Worm (Caenorhabditis elegans): ENCODE measurements around the gene smrc-1.

The smrc-1 gene

ce11 chrIII:6344737-6345136, 46.0 kb upstream of the smrc-1 start (continued):
- TF ChIP-seq daf-16 (GFP tag; optimal IDR thresholded peaks at IDR 0.05) (peak in 1 of 2 experiments; percentile 66), daf-16 (tag; optimal IDR thresholded peaks at IDR 0.05) (peak; percentile 64), rbr-2 (tag; optimal IDR thresholded peaks at IDR 0.05) (peak; percentile 63), daf-19 (GFP tag; conservative IDR thresholded peaks at IDR 0.05) (no peak), egl-27 (tag; optimal IDR thresholded peaks at IDR 0.05) (no peak), mdt-29 (GFP tag; IDR thresholded peaks at IDR 0.05) (peak; percentile 58; the same call in 1 of the 2 replicates), nhr-11 (tag; optimal IDR thresholded peaks at IDR 0.05) (peak; percentile 78), fos-1 (tag; optimal IDR thresholded peaks at IDR 0.05) (no peak), ces-1 (GFP tag; optimal IDR thresholded peaks at IDR 0.05) (no peak), ztf-7 (tag; optimal IDR thresholded peaks at IDR 0.05) (peak; percentile 37), zfp-3 (GFP tag; conservative IDR thresholded peaks at IDR 0.05) (no peak), ceh-20 (GFP tag; IDR thresholded peaks at IDR 0.05) (0 out of 2 replicates have a peak, but pooled peaks have one; percentile 33), madf-9 (GFP tag; conservative IDR thresholded peaks at IDR 0.05) (peak; percentile 58; the same call in 1 of the 2 replicates), mep-1 (tag; optimal IDR thresholded peaks at IDR 0.05) (peak; percentile 87), vab-7 (GFP tag; IDR thresholded peaks at IDR 0.05) (no peak), ZK337.2 (GFP tag; IDR thresholded peaks at IDR 0.05) (no peak), F37D6.2 (tag; optimal IDR thresholded peaks at IDR 0.05) (peak; percentile 38)

- TF ChIP-seq lin-39 (tag; optimal IDR thresholded peaks at IDR 0.05) (no peak), aha-1 (tag) (peak; percentile 2), pha-4 (GFP tag; IDR thresholded peaks at IDR 0.05) (no peak), pha-4 (tag; optimal IDR thresholded peaks at IDR 0.05) (peak; percentile 8), daf-16 (GFP tag; optimal IDR thresholded peaks at IDR 0.05) (no peak), daf-16 (tag; optimal IDR thresholded peaks at IDR 0.05) (peak; percentile 87)
Measured at ce11 chrIII:6345968-6346498, 44.7 kb upstream of the smrc-1 start, which contains the start of the genes trmt-10C.2 and C56G2.22. TSS of gene trmt-10C.2 (plus strand) at chrIII:6346281. TSS of gene C56G2.22 (plus strand) at chrIII:6346448.

DNA sequence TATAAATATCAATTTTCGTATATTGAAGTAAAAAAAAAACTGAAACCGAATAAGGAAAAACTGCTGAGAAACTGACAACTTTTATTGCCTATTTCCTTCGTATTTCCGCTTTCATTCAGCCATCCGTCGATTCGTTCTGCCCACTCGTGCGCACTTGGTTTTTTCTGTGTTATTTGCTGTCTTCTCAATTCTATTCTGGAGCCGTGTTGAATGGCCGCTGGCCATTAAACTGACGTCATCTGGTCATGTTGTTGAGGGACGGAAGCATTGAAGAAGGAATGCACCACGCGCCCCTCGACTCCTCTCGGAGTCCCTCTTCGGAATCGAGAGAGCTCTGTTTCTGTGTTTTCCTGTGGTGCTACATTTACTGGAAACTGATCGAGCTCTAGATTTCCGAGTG, 42.2 kb upstream of the smrc-1 start:
- TF ChIP-seq dmd-6 (GFP tag; IDR thresholded peaks at IDR 0.05) (peak; percentile 36), php-3 (GFP tag; IDR thresholded peaks at IDR 0.05) (no peak), F37D6.2 (tag; optimal IDR thresholded peaks at IDR 0.05) (peak; percentile 38), mep-1 (tag; optimal IDR thresholded peaks at IDR 0.05) (peak; percentile 16), egl-43 (GFP tag; IDR thresholded peaks at IDR 0.05) (peak; percentile 67; the same call in 1 of the 2 replicates), hmg-1.1 (GFP tag; IDR thresholded peaks at IDR 0.05) (0 out of 2 replicates have a peak, but pooled peaks have one; percentile 16), ctbp-1 (GFP tag; IDR thresholded peaks at IDR 0.05) (peak; percentile 73), lsy-2 (tag; optimal IDR thresholded peaks at IDR 0.05) (peak in 1 of 2 experiments; percentile 66), rbr-2 (tag; optimal IDR thresholded peaks at IDR 0.05) (peak; percentile 37), hlh-30 (tag; optimal IDR thresholded peaks at IDR 0.05; ENCODE audit: insufficient read depth) (peak; percentile 77), duxl-1 (tag; optimal IDR thresholded peaks at IDR 0.05; ENCODE audit: poor library complexity) (no peak), hif-1 (tag; optimal IDR thresholded peaks at IDR 0.05) (peak in 1 of 2 experiments; percentile 19), ceh-62 (tag; optimal IDR thresholded peaks at IDR 0.05) (no peak), spr-3 (GFP tag; optimal IDR thresholded peaks at IDR 0.05) (no peak), mdl-1 (tag; optimal IDR thresholded peaks at IDR 0.05) (peak in 1 of 2 experiments; percentile 73), F26F4.8 (GFP tag; conservative IDR thresholded peaks at IDR 0.05) (no peak), aha-1 (tag) (peak; percentile 88), saeg-2 (GFP tag; IDR thresholded peaks at IDR 0.05) (no peak), nhr-111 (GFP tag; optimal IDR thresholded peaks at IDR 0.05) (no peak), zfp-2 (tag; optimal IDR thresholded peaks at IDR 0.05) (no peak), fkh-10 (GFP tag; optimal IDR thresholded peaks at IDR 0.05) (peak; percentile 69), nhr-102 (tag; optimal IDR thresholded peaks at IDR 0.05) (no peak), set-16 (GFP tag; IDR thresholded peaks at IDR 0.05) (peak; percentile 35; the same call in 1 of the 2 replicates), Y75B8A.6 (GFP tag; IDR thresholded peaks at IDR 0.05) (no peak), nhr-48 (tag; optimal IDR thresholded peaks at IDR 0.05) (peak; percentile 5), dmd-9 (GFP tag; IDR thresholded peaks at IDR 0.05) (no peak), daf-16 (GFP tag; optimal IDR thresholded peaks at IDR 0.05) (no peak), daf-16 (tag; optimal IDR thresholded peaks at IDR 0.05) (no peak), unc-62 (GFP tag; optimal IDR thresholded peaks at IDR 0.05 in 1 of 2) (peak in 1 of 2 experiments; percentile 45), unc-62 (tag; optimal IDR thresholded peaks at IDR 0.05) (no peak), dmd-8 (GFP tag; IDR thresholded peaks at IDR 0.05) (no peak), D1046.2 (GFP tag; IDR thresholded peaks at IDR 0.05) (no peak)
